Worm (Caenorhabditis elegans) whole organism, L4 larva: Measurements from ENCODE around the gene stg-1.

ENCODE experiments used
- F26F4.8 ChIP-seq: fragments of 200-800 bp; sonication (Bioruptor generic); conservative IDR thresholded peaks from 2 replicates; pipeline ENCODE4 v1.3.6; 2022; ENCODE audit warnings: missing genetic modification characterization, missing compliant biosample characterization
- F49E8.2 ChIP-seq: sonication (generic microtip); optimal IDR thresholded peaks from 2 replicates; lab custom pipeline; 2016; ENCODE audit warnings: missing compliant biosample characterization, mild to moderate bottlenecking, missing genetic modification characterization, borderline replicate concordance
- R02D3.7 ChIP-seq: fragments of 150-350 bp; sonication (generic microtip); optimal IDR thresholded peaks from 3 replicates; lab custom pipeline; 2014; ENCODE audit warnings: missing biosample characterization, missing genetic modification characterization
- T26A8.4 ChIP-seq: fragments of 200-800 bp; sonication (Bioruptor generic); IDR thresholded peaks from 2 replicates; pipeline ENCODE4 v1.3.6; 2022; ENCODE audit warnings: missing genetic modification characterization, missing compliant biosample characterization
- Y105C5A.15 ChIP-seq: fragments of 200-800 bp; sonication (Bioruptor generic); IDR thresholded peaks from 2 replicates; pipeline ENCODE4 v1.3.6; 2022; ENCODE audit warnings: missing genetic modification characterization, missing compliant biosample characterization
- ZK337.2 ChIP-seq: fragments of 200-800 bp; sonication (Bioruptor generic); IDR thresholded peaks from 2 replicates; pipeline ENCODE4 v1.3.6; 2022; ENCODE audit warnings: missing genetic modification reagents, missing genetic modification characterization, missing compliant biosample characterization
- aha-1 ChIP-seq: fragments of 150-350 bp; peaks from one replicate; lab custom pipeline; 2014; ENCODE audit warnings: missing biosample characterization, missing genetic modification characterization
- aly-2 ChIP-seq: sonication (generic microtip); optimal IDR thresholded peaks from 2 replicates; lab custom pipeline; 2018; ENCODE audit warnings: missing biosample characterization, missing genetic modification characterization
- ama-1 ChIP-seq: fragments of 150-350 bp; optimal IDR thresholded peaks from 2 replicates; lab custom pipeline; 2014; ENCODE audit warnings: inconsistent platforms, mixed read lengths
- arid-1 ChIP-seq: fragments of 200-800 bp; sonication (Bioruptor generic); conservative IDR thresholded peaks from 2 replicates; pipeline ENCODE4 v1.3.6; 2022; ENCODE audit warnings: missing genetic modification reagents, missing genetic modification characterization, missing compliant biosample characterization
- ceh-62 ChIP-seq: sonication (generic microtip); optimal IDR thresholded peaks from 2 replicates; lab custom pipeline; 2017; ENCODE audit warnings: missing biosample characterization, missing genetic modification characterization
- ctbp-1 ChIP-seq: fragments of 200-800 bp; sonication (Bioruptor generic); IDR thresholded peaks from 2 replicates; pipeline ENCODE4 v1.3.6; 2022; ENCODE audit warnings: missing genetic modification reagents, missing genetic modification characterization, missing compliant biosample characterization
- daf-19 ChIP-seq: fragments of 200-800 bp; sonication (Bioruptor generic); conservative IDR thresholded peaks from 2 replicates; pipeline ENCODE4 v1.3.6; 2022; ENCODE audit warnings: missing genetic modification characterization, missing compliant biosample characterization
- duxl-1 ChIP-seq: sonication (generic microtip); optimal IDR thresholded peaks from 2 replicates; lab custom pipeline; 2016; ENCODE audit warnings: mild to moderate bottlenecking, missing genetic modification characterization, moderate library complexity, missing compliant biosample characterization; ENCODE audit not compliant: poor library complexity
- egl-27 ChIP-seq: sonication (generic microtip); optimal IDR thresholded peaks from 3 replicates; lab custom pipeline; 2017; ENCODE audit warnings: missing biosample characterization, missing genetic modification reagents, missing genetic modification characterization
- fos-1 ChIP-seq: fragments of 150-350 bp; optimal IDR thresholded peaks from 2 replicates; lab custom pipeline; 2014; ENCODE audit warnings: missing biosample characterization, missing genetic modification characterization
- gei-8 ChIP-seq: fragments of 200-800 bp; sonication (Bioruptor generic); optimal IDR thresholded peaks from 2 replicates; lab custom pipeline; 2018; ENCODE audit warnings: mild to moderate bottlenecking, missing genetic modification characterization, missing compliant biosample characterization
- hif-1 ChIP-seq, 2 experiments: sonication (generic microtip); optimal IDR thresholded peaks; 2 replicates each; lab custom pipeline; 2016 to 2017; ENCODE audit warnings: missing compliant biosample characterization in 2 of 2, missing genetic modification characterization in 2 of 2, missing genetic modification reagents in 2 of 2, missing genotype in 2 of 2, mild to moderate bottlenecking in 1 of 2
- hmg-1.1 ChIP-seq: fragments of 200-800 bp; sonication (Bioruptor generic); IDR thresholded peaks from 2 replicates; pipeline ENCODE4 v1.3.6; 2022; ENCODE audit warnings: missing genetic modification reagents, missing genetic modification characterization, missing compliant biosample characterization
- lim-7 ChIP-seq: fragments of 200-800 bp; sonication (Bioruptor generic); IDR thresholded peaks from 2 replicates; pipeline ENCODE4 v1.3.6; 2022; ENCODE audit warnings: missing genetic modification characterization, missing compliant biosample characterization
- lin-13 ChIP-seq: fragments of 150-350 bp; optimal IDR thresholded peaks from 2 replicates; lab custom pipeline; 2014; ENCODE audit warnings: missing biosample characterization, missing genetic modification reagents, missing genetic modification characterization
- lin-15B ChIP-seq: fragments of 150-350 bp; sonication (generic microtip); optimal IDR thresholded peaks from 3 replicates; lab custom pipeline; 2014; ENCODE audit warnings: missing biosample characterization, missing genetic modification characterization
- madf-5 ChIP-seq, 2 experiments: fragments of 200-800 bp; sonication (Bioruptor generic); IDR thresholded peaks; 2 replicates each; pipeline ENCODE4 v1.3.6; 2022; ENCODE audit warnings: missing compliant biosample characterization in 2 of 2, missing genetic modification characterization in 2 of 2
- madf-9 ChIP-seq: fragments of 200-800 bp; sonication (Bioruptor generic); conservative IDR thresholded peaks from 2 replicates; pipeline ENCODE4 v1.3.6; 2022; ENCODE audit warnings: missing genetic modification reagents, missing genetic modification characterization, missing compliant biosample characterization
- mdl-1 ChIP-seq, 2 experiments: fragments of 150-350 bp in 1 of 2; sonication (generic microtip) in 1 of 2; optimal IDR thresholded peaks; 2 replicates each; lab custom pipeline; 2014 to 2017; ENCODE audit warnings: missing biosample characterization in 2 of 2, missing genetic modification characterization in 2 of 2
- mes-2 ChIP-seq: sonication (generic microtip); optimal IDR thresholded peaks from 2 replicates; lab custom pipeline; 2016; ENCODE audit warnings: missing genotype, mild to moderate bottlenecking, missing genetic modification characterization, missing compliant biosample characterization; ENCODE audit not compliant: poor library complexity, severe bottlenecking
- mxl-3 ChIP-seq: fragments of 200-800 bp; sonication (Bioruptor generic); optimal IDR thresholded peaks from 2 replicates; lab custom pipeline; 2018; ENCODE audit warnings: mild to moderate bottlenecking, missing genetic modification characterization, missing compliant biosample characterization
- nhr-102 ChIP-seq: sonication (generic microtip); optimal IDR thresholded peaks from 2 replicates; lab custom pipeline; 2016; ENCODE audit warnings: mild to moderate bottlenecking, missing genetic modification characterization, moderate library complexity, missing compliant biosample characterization
- nhr-11 ChIP-seq: fragments of 150-350 bp; optimal IDR thresholded peaks from 2 replicates; lab custom pipeline; 2014; ENCODE audit warnings: missing biosample characterization, missing genetic modification characterization
- nhr-111 ChIP-seq: fragments of 200-800 bp; sonication (Bioruptor generic); optimal IDR thresholded peaks from 2 replicates; lab custom pipeline; 2018; ENCODE audit warnings: mild to moderate bottlenecking, missing genetic modification characterization, missing compliant biosample characterization
- nhr-28 ChIP-seq: fragments of 150-350 bp; optimal IDR thresholded peaks from 2 replicates; lab custom pipeline; 2014; ENCODE audit warnings: missing biosample characterization, missing genetic modification characterization
- nhr-41 ChIP-seq: fragments of 200-800 bp; sonication (Bioruptor generic); IDR thresholded peaks from 2 replicates; pipeline ENCODE4 v1.3.6; 2022; ENCODE audit warnings: missing genetic modification reagents, missing genetic modification characterization, missing compliant biosample characterization
- nhr-48 ChIP-seq: sonication (generic microtip); optimal IDR thresholded peaks from 2 replicates; lab custom pipeline; 2016; ENCODE audit warnings: mild to moderate bottlenecking, missing genetic modification characterization, missing compliant biosample characterization
- nhr-76 ChIP-seq: fragments of 150-350 bp; optimal IDR thresholded peaks from 2 replicates; lab custom pipeline; 2014; ENCODE audit warnings: missing biosample characterization, missing genetic modification characterization
- php-3 ChIP-seq: fragments of 200-800 bp; sonication (Bioruptor generic); IDR thresholded peaks from 2 replicates; pipeline ENCODE4 v1.3.6; 2022; ENCODE audit warnings: missing genetic modification reagents, missing genetic modification characterization, missing compliant biosample characterization
- pqm-1 ChIP-seq: sonication (generic microtip); optimal IDR thresholded peaks from 2 replicates; lab custom pipeline; 2017; ENCODE audit warnings: missing biosample characterization, missing genetic modification characterization
- saeg-2 ChIP-seq: fragments of 200-800 bp; sonication (Bioruptor generic); IDR thresholded peaks from 2 replicates; pipeline ENCODE4 v1.3.6; 2022; ENCODE audit warnings: missing genetic modification reagents, missing genetic modification characterization, missing compliant biosample characterization
- sdz-12 ChIP-seq: fragments of 200-800 bp; sonication (Bioruptor generic); optimal IDR thresholded peaks from 2 replicates; lab custom pipeline; 2018; ENCODE audit warnings: mild to moderate bottlenecking, missing genetic modification characterization, missing compliant biosample characterization
- skn-1 ChIP-seq: fragments of 150-350 bp; optimal IDR thresholded peaks from 2 replicates; lab custom pipeline; 2014; ENCODE audit warnings: missing biosample characterization, missing genetic modification characterization
- tag-97 ChIP-seq: fragments of 200-800 bp; sonication (Bioruptor generic); IDR thresholded peaks from 2 replicates; pipeline ENCODE4 v1.3.6; 2022; ENCODE audit warnings: missing genetic modification characterization, missing compliant biosample characterization
- tra-1 ChIP-seq: fragments of 200-800 bp; sonication (Bioruptor generic); IDR thresholded peaks from 2 replicates; pipeline ENCODE4 v1.3.6; 2022; ENCODE audit warnings: missing genetic modification reagents, missing genetic modification characterization, missing compliant biosample characterization
- zfp-2 ChIP-seq: sonication (generic microtip); optimal IDR thresholded peaks from 2 replicates; lab custom pipeline; 2016; ENCODE audit warnings: mild to moderate bottlenecking, missing genetic modification characterization, missing compliant biosample characterization
- zip-11 ChIP-seq: fragments of 200-800 bp; sonication (Bioruptor generic); IDR thresholded peaks from 2 replicates; pipeline ENCODE4 v1.3.6; 2022; ENCODE audit warnings: missing genetic modification characterization, missing compliant biosample characterization
- ztf-11 ChIP-seq: fragments of 150-350 bp; optimal IDR thresholded peaks from 2 replicates; lab custom pipeline; 2014; ENCODE audit warnings: missing biosample characterization, missing genetic modification characterization
- ztf-7 ChIP-seq: fragments of 150-350 bp; optimal IDR thresholded peaks from 2 replicates; lab custom pipeline; 2014; ENCODE audit warnings: missing biosample characterization, missing genetic modification characterization

stg-1 gene

ce11 chrII:10060508-10060907, at the start of gene stg-1:
stg-1 (minus strand) TSS chrII:10060660.
- TF ChIP-seq zip-11 (GFP tag; lab: Robert Waterston, UW) (no peak), ZK337.2 (no peak), madf-9 (no peak), nhr-11 (tag; lab: Kevin White, UChicago) (no peak), daf-19 (GFP tag; lab: Robert Waterston, UW) (no peak), hif-1 (tag; optimal IDR thresholded peaks at IDR 0.05; lab: Kevin White, UChicago) (no peak), ama-1 (lab: Kevin White, UChicago) (no peak), R02D3.7 (tag; lab: Kevin White, UChicago) (no peak), php-3 (no peak), fos-1 (no peak), nhr-41 (GFP tag; lab: Robert Waterston, UW) (no peak), mxl-3 (GFP tag; lab: Kevin White, UChicago) (no peak), nhr-102 (tag; lab: Kevin White, UChicago) (no peak), nhr-111 (no peak)

ce11 chrII:10108377-10108776, 47.9 kb upstream of the stg-1 start, which contains the start of the genes ZK945.7 and ZK945.8:
ZK945.7 (minus strand) TSS chrII:10108477.
ZK945.8 (plus strand) TSS chrII:10108651.
- TF ChIP-seq lin-13 (no peak), hmg-1.1 (GFP tag; lab: Robert Waterston, UW) (no peak), F26F4.8 (GFP tag; lab: Robert Waterston, UW) (no peak), Y105C5A.15 (GFP tag; lab: Robert Waterston, UW) (no peak), daf-19 (GFP tag; lab: Robert Waterston, UW) (no peak), ama-1 (lab: Kevin White, UChicago) (no peak), gei-8 (no peak), nhr-76 (tag; lab: Kevin White, UChicago) (no peak), nhr-48 (tag; lab: Kevin White, UChicago) (no peak), ztf-7 (tag; lab: Kevin White, UChicago) (no peak)

ce11 chrII:10106870-10107269, 46.4 kb upstream of the stg-1 start, which contains the start of gene ZK945.6:
ZK945.6 (minus strand) TSS chrII:10106970.
- TF ChIP-seq hif-1 (tag; optimal IDR thresholded peaks at IDR 0.05; lab: Kevin White, UChicago), result no peak
- TF ChIP-seq arid-1, result no peak
- no peak for TF ChIP-seq mdl-1 (tag; optimal IDR thresholded peaks at IDR 0.05; lab: Kevin White, UChicago)
- no peak for TF ChIP-seq mxl-3 (GFP tag; lab: Kevin White, UChicago)
- TF ChIP-seq php-3, result no peak
- TF ChIP-seq daf-19 (GFP tag; lab: Robert Waterston, UW), result no peak
- TF ChIP-seq nhr-41 (GFP tag; lab: Robert Waterston, UW), result no peak
- TF ChIP-seq lin-15B (tag; lab: Kevin White, UChicago), result no peak
- no peak for TF ChIP-seq sdz-12 (GFP tag; lab: Kevin White, UChicago)
- no peak for TF ChIP-seq lim-7 (GFP tag; lab: Robert Waterston, UW)
- TF ChIP-seq ztf-11, result no peak
- no peak for TF ChIP-seq egl-27 (tag; lab: Kevin White, UChicago)
- TF ChIP-seq duxl-1, result no peak
- no peak for TF ChIP-seq R02D3.7 (tag; lab: Kevin White, UChicago)
- no peak for TF ChIP-seq ctbp-1 (GFP tag; lab: Robert Waterston, UW)
- TF ChIP-seq madf-9, result no peak
- TF ChIP-seq pqm-1 (tag; lab: Kevin White, UChicago), result no peak
- no peak for TF ChIP-seq F49E8.2 (tag; lab: Kevin White, UChicago)
- TF ChIP-seq ceh-62 (tag; lab: Kevin White, UChicago), result no peak
- TF ChIP-seq, all 104 proteins: peak for 0

- TF ChIP-seq mes-2 (tag; lab: Kevin White, UChicago), result no peak
- no peak for TF ChIP-seq zfp-2 (tag; lab: Kevin White, UChicago)
- TF ChIP-seq aly-2, result no peak
- no peak for TF ChIP-seq madf-5 (GFP tag; IDR thresholded peaks at IDR 0.05; lab: Robert Waterston, UW)
- no peak for TF ChIP-seq ztf-11
- TF ChIP-seq tag-97 (GFP tag; lab: Robert Waterston, UW), result no peak
- TF ChIP-seq nhr-11 (tag; lab: Kevin White, UChicago), result no peak
- TF ChIP-seq aha-1, result no peak
- TF ChIP-seq tra-1 (GFP tag; lab: Robert Waterston, UW), result no peak
- no peak for TF ChIP-seq lin-15B (tag; lab: Kevin White, UChicago)
- no peak for TF ChIP-seq skn-1
- no peak for TF ChIP-seq nhr-76 (tag; lab: Kevin White, UChicago)
- TF ChIP-seq duxl-1, result no peak
- TF ChIP-seq saeg-2 (GFP tag; lab: Robert Waterston, UW), result no peak
- no peak for TF ChIP-seq madf-9
- TF ChIP-seq T26A8.4 (GFP tag; lab: Robert Waterston, UW), result no peak
- TF ChIP-seq nhr-28 (tag; lab: Kevin White, UChicago), result no peak
Measured at ce11 chrII:10105604-10106003, 45.1 kb upstream of the stg-1 start, which contains the start of gene ZK945.4. ZK945.4 (minus strand) TSS chrII:10105704.
